Fruit fly (Drosophila melanogaster) whole organism, prepupa: ENCODE data around the gene CG42585.

ENCODE experiments used
- Blimp-1 ChIP-seq: fragments of 200-800 bp; sonication (Bioruptor generic); optimal IDR thresholded peaks from 3 replicates; lab custom pipeline; 2017; ENCODE audit warnings: missing biosample characterization, missing genetic modification characterization, mild to moderate bottlenecking, moderate library complexity, missing genetic modification reagents
- CG11762 ChIP-seq: fragments of 200-800 bp; sonication (Bioruptor generic); optimal IDR thresholded peaks from 3 replicates; lab custom pipeline; 2016; ENCODE audit warnings: missing biosample characterization, missing genetic modification characterization; ENCODE audit not compliant: insufficient read depth

dm6 chr2L:14706194-14706593, 33.5 kb upstream of the CG42585 start:
- no peak for TF ChIP-seq Blimp-1
- peak; percentile 14 for TF ChIP-seq CG11762 (GFP tag; lab: Kevin White, UChicago)
